Fruit fly (Drosophila melanogaster) S2 (cell line): ENCODE results near the gene Doc1.

ENCODE experiments used
- CG8478 ChIP-seq: fragments of >200 bp; optimal IDR thresholded peaks from 2 replicates; lab custom pipeline; 2018
- CTCF ChIP-seq, 2 experiments: fragments of >200 bp; optimal IDR thresholded peaks; 2 replicates each; lab custom pipeline; 2018

Doc1 gene

DNA sequence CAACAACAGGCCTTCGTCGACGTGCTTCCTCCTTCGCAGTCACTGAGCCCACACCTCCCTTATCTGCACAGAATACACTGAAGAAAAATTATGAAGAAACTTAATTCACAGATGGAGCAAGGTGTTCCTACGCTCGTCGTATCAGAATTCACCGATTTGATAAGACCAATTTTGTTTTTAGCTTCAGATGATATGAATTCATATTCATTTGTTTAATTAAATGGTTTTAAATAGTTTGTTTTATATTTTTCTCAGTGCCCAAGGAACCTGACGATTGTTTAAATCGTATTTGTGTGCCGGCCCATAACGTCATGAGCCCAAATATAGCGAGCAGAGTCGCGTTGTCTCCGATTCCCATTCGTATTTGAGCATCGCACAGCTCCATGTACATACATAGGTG lies 17.5 kb upstream of the Doc1 start:
- TF ChIP-seq CG8478 (lab: Kevin White, UChicago) (no peak), CTCF (optimal IDR thresholded peaks at IDR 0.05; lab: Kevin White, UChicago) (no peak)

- TF ChIP-seq CG8478 (lab: Kevin White, UChicago) (no peak), CTCF (optimal IDR thresholded peaks at IDR 0.05; lab: Kevin White, UChicago) (no peak)
Observed at dm6 chr3L:9024741-9025140, 16.4 kb upstream of the Doc1 start.

- TF ChIP-seq CG8478 (lab: Kevin White, UChicago) (no peak), CTCF (optimal IDR thresholded peaks at IDR 0.05; lab: Kevin White, UChicago) (no peak)
Observed at dm6 chr3L:9025178-9025577, 16.0 kb upstream of the Doc1 start.

DNA sequence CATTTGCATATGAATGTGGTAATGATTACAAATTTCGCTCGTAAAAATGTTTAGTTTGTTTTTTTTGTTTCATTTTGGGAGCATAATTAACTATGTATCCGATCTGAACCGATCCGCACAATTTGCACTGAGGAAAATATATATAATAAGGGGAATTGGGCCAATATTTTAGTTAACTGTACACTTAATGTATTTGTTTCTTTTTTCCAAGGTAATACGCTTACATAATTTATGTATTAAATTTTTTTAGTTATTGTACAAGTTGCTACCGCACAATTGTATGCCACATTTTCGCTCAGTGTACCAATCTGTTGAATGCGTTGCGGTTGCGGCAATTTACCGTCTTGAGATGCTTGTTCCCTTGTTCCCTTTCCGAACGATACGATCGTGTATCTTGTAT lies 15.5 kb upstream of the Doc1 start:
- TF ChIP-seq CTCF (optimal IDR thresholded peaks at IDR 0.05; lab: Kevin White, UChicago) (no peak), CG8478 (lab: Kevin White, UChicago) (no peak)

- TF ChIP-seq CTCF (optimal IDR thresholded peaks at IDR 0.05; lab: Kevin White, UChicago) (no peak), CG8478 (lab: Kevin White, UChicago) (no peak)
Observed at dm6 chr3L:9026568-9026967, 14.6 kb upstream of the Doc1 start.

DNA sequence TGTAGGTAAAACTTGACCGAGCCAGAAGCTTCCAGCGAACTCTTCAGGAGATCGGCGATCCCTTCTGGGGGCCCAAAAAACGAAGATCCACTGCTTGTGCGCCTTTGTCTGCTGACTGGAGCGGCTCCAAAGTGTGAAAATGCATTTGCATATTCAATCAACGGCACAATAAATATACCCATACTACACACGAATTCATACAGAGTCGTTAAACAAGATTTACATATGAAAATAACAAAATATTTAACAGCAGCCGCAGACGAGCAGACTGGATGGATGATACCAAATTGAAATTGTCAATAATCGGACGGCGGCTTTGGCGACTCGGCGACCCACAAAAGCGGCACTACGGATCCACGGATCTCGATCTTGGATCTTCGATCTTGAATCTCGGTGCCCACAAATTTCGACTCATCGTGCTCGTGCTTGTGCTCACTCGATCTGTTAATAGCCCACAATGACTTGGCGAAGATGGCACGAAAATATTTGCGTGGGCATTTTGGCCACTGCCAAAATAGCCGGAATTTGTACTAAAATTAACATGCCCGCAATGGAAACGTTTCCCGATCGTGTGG lies 14.0 kb upstream of the Doc1 start:
- TF ChIP-seq CG8478 (lab: Kevin White, UChicago): no peak
- TF ChIP-seq CTCF (optimal IDR thresholded peaks at IDR 0.05; lab: Kevin White, UChicago): no peak

DNA sequence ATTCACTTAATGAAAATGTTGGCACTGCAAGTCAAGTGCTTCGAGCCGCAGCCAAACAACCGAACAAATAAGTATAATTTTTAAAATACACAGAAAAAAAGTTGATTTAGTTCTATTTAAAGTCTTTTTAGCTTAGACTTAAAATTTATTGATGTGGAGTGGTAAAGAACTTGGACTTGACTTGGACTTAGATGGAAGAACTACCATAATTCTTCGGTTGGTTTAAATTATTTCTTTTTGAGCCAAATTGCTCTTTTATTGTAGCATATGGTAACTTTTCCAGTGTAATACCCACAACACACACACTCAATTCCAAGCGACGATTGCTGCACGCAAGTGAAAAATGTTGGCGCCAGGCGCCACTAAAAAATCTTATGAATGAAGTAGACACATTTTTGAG lies 13.1 kb upstream of the Doc1 start:
- no peak for TF ChIP-seq CG8478 (lab: Kevin White, UChicago)
- TF ChIP-seq CTCF (optimal IDR thresholded peaks at IDR 0.05; lab: Kevin White, UChicago): no peak

- TF ChIP-seq CG8478 (lab: Kevin White, UChicago) (no peak), CTCF (optimal IDR thresholded peaks at IDR 0.05; lab: Kevin White, UChicago) (no peak)
Observed at dm6 chr3L:9029183-9029789, 11.9 kb upstream of the Doc1 start.

dm6 chr3L:9032871-9033270 lies 8.3 kb upstream of the Doc1 start:
- TF ChIP-seq CG8478 (lab: Kevin White, UChicago) (no peak), CTCF (optimal IDR thresholded peaks at IDR 0.05; lab: Kevin White, UChicago) (no peak)

dm6 chr3L:9033537-9033936 lies 7.6 kb upstream of the Doc1 start:
- TF ChIP-seq CG8478 (lab: Kevin White, UChicago) (no peak), CTCF (optimal IDR thresholded peaks at IDR 0.05; lab: Kevin White, UChicago) (no peak)

- TF ChIP-seq CTCF (optimal IDR thresholded peaks at IDR 0.05; lab: Kevin White, UChicago) (no peak), CG8478 (lab: Kevin White, UChicago) (no peak)
Observed at dm6 chr3L:9033999-9034626, 7.1 kb upstream of the Doc1 start.

DNA sequence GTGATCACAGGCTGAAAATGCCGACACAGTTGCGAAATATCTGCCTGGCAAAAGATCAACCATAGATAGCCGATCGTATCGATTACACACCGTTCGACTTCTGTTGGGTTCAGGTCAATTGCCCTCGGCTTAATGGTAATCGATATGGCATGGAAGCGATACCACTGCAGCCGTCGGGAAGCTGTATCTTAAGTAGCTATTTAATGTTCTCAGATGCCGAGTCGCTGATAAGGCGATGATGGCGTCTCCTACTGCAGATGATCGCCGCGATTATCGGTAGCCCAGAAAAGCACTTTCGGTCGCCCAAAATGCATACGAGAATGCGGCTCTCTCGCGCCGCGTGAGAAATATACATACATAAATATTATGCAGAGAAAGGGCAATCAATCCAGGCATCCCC lies 3.6 kb upstream of the Doc1 start:
- no peak for TF ChIP-seq CG8478 (lab: Kevin White, UChicago)
- no peak for TF ChIP-seq CTCF (optimal IDR thresholded peaks at IDR 0.05; lab: Kevin White, UChicago)

DNA sequence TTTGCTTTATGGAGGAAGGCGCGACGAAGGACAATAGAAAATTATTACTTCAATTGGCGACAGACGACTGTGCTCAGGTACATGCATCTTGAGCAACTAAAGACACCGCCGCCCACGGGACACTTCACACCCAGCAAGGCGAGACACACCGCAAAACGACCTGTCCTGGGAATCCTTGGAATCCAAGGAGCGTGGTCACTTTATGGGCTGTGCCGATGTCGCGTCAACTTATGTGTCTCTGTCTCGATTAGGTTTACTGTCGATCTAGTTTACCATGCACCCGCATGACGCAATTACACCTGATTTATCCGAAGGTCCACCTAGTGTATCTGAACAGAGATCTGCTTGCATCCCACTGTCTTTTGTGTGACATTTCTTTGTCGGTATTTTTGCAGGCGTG lies 2.0 kb upstream of the Doc1 start:
- no peak for TF ChIP-seq CTCF (optimal IDR thresholded peaks at IDR 0.05; lab: Kevin White, UChicago)
- no peak for TF ChIP-seq CG8478 (lab: Kevin White, UChicago)

dm6 chr3L:9042200-9042988 lies 1.2 kb downstream of the Doc1 start:
- no peak for TF ChIP-seq CTCF (optimal IDR thresholded peaks at IDR 0.05; lab: Kevin White, UChicago)

- no peak for TF ChIP-seq CG8478 (lab: Kevin White, UChicago)
- TF ChIP-seq CTCF (optimal IDR thresholded peaks at IDR 0.05; lab: Kevin White, UChicago): no peak
Observed at dm6 chr3L:9043648-9044047, 2.5 kb downstream of the Doc1 start.
